Fruit fly (Drosophila melanogaster): Measurements from ENCODE around the gene CG42540.

Gene CG42540

DNA sequence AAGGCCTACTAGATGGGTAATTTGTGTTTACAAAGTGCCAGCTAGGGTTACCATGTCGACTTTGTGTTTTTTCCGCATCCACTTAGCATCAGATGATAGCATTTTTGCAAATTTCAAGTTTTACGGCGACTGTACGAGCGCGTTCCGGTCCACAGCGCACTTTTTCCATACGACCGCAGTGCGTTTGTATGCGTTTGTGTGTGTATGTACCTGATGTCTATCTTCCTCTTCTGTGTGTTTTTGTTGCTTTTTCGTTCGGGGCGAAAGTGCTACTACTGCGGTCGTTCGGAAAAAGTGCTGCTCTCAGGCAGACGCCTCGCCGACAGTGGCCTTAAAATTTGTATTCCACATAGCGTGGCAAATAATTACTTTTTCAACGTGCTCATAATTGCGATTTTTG, 71.1 kb downstream of the CG42540 start:
- TF ChIP-seq h (optimal IDR thresholded peaks at IDR 0.05) (no peak), psq (optimal IDR thresholded peaks at IDR 0.05) (no peak), ttk (optimal IDR thresholded peaks at IDR 0.05) (no peak), insv (optimal IDR thresholded peaks at IDR 0.05) (no peak), Myc (optimal IDR thresholded peaks at IDR 0.05) (no peak), Sin3A (optimal IDR thresholded peaks at IDR 0.05) (no peak)

DNA sequence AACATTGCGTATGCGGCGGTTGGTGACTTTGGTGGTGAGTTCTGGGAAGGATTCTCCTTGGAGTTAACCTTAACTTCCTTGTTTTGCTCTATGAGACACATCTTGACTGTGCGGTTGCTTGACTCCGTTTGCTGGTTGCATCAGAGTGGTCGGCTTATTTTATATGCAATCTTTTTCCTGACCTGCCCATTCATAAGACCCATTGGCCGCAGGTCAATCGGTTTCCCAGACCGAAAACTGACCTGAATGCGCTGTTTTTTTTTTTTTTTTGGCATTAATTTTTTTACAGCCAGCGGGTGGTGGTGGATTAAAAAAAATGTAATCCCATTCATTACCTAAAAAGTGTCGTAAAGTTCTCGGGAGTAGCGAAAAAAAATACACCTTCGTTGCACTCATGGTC, 78.8 kb downstream of the CG42540 start, which contains the start of gene CG13716:
CG13716 (minus strand) TSS at position 101 of the 400 bp plus-strand sequence.
- TF ChIP-seq insv (optimal IDR thresholded peaks at IDR 0.05) = no peak
- no peak for TF ChIP-seq ttk (optimal IDR thresholded peaks at IDR 0.05)
- TF ChIP-seq Myc (optimal IDR thresholded peaks at IDR 0.05) = no peak
- no peak for TF ChIP-seq h (optimal IDR thresholded peaks at IDR 0.05)
- no peak for TF ChIP-seq psq (optimal IDR thresholded peaks at IDR 0.05)

All from Kc167 (cell line).